Worm (Caenorhabditis elegans): ENCODE measurements around the gene sap-140.

Gene sap-140

ce11 chrIII:7531385-7531784 is 31.8 kb downstream of the sap-140 start:
- TF ChIP-seq dao-5 (tag; optimal IDR thresholded peaks at IDR 0.05) (no peak), him-1 (tag; optimal IDR thresholded peaks at IDR 0.05) (no peak), W03F9.2 (tag; optimal IDR thresholded peaks at IDR 0.05) (no peak)

DNA sequence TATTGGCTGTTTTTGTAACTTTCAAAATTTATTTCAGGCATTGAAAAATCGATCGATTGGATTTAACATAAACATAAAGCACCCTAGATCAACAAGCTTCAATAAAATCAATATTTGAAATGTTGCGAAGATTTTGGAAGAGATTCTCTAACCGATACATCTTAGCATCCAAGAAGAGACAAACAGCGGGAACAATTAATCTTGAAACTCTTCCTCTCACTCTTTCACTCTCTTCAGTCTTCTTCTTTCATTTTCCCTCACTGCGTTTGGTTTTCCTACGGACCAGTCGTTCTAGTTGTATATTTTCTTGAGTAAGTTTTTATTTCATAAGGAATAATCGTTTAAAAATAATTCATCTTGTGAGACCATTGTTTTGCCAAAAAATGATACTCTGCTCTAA is 33.5 kb downstream of the sap-140 start:
- TF ChIP-seq dao-5 (tag; optimal IDR thresholded peaks at IDR 0.05): no peak
- no peak for TF ChIP-seq W03F9.2 (tag; optimal IDR thresholded peaks at IDR 0.05)
- TF ChIP-seq him-1 (tag; optimal IDR thresholded peaks at IDR 0.05): no peak

- TF ChIP-seq W03F9.2 (tag; optimal IDR thresholded peaks at IDR 0.05): no peak
- no peak for TF ChIP-seq dao-5 (tag; optimal IDR thresholded peaks at IDR 0.05)
- no peak for TF ChIP-seq him-1 (tag; optimal IDR thresholded peaks at IDR 0.05)
Observed at ce11 chrIII:7534648-7535047, 35.1 kb downstream of the sap-140 start.

DNA sequence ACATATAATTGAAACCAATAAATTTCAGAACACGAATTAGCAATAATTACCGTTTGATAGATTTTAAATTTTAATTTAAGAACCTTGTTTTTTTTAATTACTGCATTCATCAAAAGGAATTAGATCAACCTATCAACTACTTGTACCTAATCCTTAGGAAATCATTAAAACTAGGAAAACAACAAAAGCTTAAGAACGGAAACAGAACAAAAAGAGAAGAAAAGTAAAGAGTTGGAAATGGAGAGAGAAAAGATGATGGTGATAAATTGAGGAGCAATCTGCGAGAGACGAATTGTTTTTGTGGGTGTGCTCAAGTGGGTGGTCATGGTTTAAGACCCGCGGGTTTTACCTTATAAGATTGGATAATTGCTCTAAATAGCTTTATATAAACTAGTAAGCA is 35.8 kb downstream of the sap-140 start:
- TF ChIP-seq him-1 (tag; optimal IDR thresholded peaks at IDR 0.05): no peak
- no peak for TF ChIP-seq dao-5 (tag; optimal IDR thresholded peaks at IDR 0.05)
- no peak for TF ChIP-seq W03F9.2 (tag; optimal IDR thresholded peaks at IDR 0.05)

DNA sequence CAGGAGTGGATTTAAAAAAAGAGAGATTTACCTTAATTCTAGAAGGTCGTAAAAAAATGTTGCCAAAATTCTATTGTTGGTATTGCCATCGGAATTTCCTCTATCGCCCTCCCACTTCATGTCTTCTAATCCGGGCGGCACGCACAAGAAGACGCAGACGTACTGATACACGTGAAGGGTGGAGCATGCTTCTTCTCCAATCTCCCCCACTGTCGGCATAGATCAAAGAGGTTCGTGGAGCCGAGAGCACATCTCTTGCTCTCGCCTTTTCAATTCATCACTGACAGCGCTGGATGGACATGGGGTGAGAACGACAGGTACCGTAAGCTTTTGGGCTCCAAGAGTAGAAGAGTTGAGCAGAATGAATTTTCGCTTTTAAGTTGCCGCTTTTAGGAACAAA is 37.0 kb downstream of the sap-140 start, which contains the start of gene lin-39:
Gene lin-39, minus strand, starts transcription at position 74 of the 400 bp plus-strand sequence.
- no peak for TF ChIP-seq him-1 (tag; optimal IDR thresholded peaks at IDR 0.05)
- TF ChIP-seq W03F9.2 (tag; optimal IDR thresholded peaks at IDR 0.05): no peak
- TF ChIP-seq dao-5 (tag; optimal IDR thresholded peaks at IDR 0.05): no peak

DNA sequence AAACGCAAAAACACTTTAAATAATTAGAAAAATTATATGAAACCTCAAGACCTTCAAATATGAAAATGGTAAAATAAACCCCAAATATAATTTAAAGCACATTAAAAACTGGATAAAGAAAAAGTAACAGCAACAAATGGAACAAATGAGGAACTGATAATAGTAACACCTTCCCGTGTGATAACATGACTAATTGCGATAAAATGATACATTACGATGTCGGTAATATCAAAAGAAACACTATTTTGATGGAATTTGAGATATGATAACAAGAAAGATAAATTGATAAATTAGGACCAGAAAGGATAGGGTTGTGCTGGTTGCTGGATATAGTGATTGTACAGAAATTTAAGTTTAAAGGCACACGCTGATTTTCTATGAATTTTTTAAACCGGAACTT is 42.5 kb downstream of the sap-140 start:
- no peak for TF ChIP-seq dao-5 (tag; optimal IDR thresholded peaks at IDR 0.05)
- no peak for TF ChIP-seq W03F9.2 (tag; optimal IDR thresholded peaks at IDR 0.05)
- TF ChIP-seq him-1 (tag; optimal IDR thresholded peaks at IDR 0.05): no peak

- TF ChIP-seq him-1 (tag; optimal IDR thresholded peaks at IDR 0.05) (no peak), dao-5 (tag; optimal IDR thresholded peaks at IDR 0.05) (no peak), W03F9.2 (tag; optimal IDR thresholded peaks at IDR 0.05) (no peak)
Observed at ce11 chrIII:7544211-7544610, 44.7 kb downstream of the sap-140 start.

ce11 chrIII:7545189-7545588 is 45.7 kb downstream of the sap-140 start:
- no peak for TF ChIP-seq W03F9.2 (tag; optimal IDR thresholded peaks at IDR 0.05)
- no peak for TF ChIP-seq him-1 (tag; optimal IDR thresholded peaks at IDR 0.05)
- no peak for TF ChIP-seq dao-5 (tag; optimal IDR thresholded peaks at IDR 0.05)

ce11 chrIII:7548963-7549362 is 49.4 kb downstream of the sap-140 start:
- TF ChIP-seq dao-5 (tag; optimal IDR thresholded peaks at IDR 0.05): no peak
- no peak for TF ChIP-seq him-1 (tag; optimal IDR thresholded peaks at IDR 0.05)
- TF ChIP-seq W03F9.2 (tag; optimal IDR thresholded peaks at IDR 0.05): no peak

- TF ChIP-seq him-1 (tag; optimal IDR thresholded peaks at IDR 0.05): no peak
- no peak for TF ChIP-seq W03F9.2 (tag; optimal IDR thresholded peaks at IDR 0.05)
- no peak for TF ChIP-seq dao-5 (tag; optimal IDR thresholded peaks at IDR 0.05)
Observed at ce11 chrIII:7550979-7551378, 51.4 kb downstream of the sap-140 start.
